Fruit fly (Drosophila melanogaster): ENCODE data around the gene Paip2.

Gene Paip2

DNA sequence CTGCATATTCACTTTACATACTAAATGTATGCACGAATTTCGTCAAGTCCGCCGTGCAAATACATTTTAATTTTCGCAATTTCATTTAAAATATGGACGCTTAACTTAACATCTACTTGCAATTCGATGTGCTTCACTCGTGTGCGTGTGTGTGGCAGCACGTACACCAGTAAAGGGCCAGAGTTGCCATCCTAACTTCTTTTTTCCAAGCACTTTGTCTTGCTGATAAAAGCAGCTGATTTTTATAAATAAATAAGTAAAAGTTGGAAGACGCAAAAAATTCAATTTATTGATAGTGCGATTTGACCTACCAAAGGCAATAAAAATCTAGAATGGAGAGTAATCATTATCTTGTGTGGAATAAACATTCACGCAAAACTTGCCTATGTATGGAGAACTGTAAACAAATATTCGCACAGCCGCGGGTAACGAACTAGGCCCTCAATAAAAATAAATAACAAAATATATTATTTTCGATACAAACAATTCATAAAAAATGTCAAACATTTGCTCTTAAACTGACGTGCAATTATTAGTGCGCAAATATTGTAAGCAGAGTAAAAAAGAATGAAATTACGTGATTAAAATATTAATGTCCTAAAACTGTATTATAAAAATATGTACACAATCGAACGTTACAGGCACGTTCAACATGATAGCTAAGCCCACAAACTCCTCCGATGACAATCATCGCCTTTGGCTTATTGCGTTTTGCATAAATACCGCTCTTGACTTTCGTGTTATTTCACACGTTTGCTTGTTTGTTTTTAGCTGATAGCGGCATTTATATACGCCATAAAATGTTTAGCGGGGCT is 1.8 kb downstream of the Paip2 start (continued):
- TF ChIP-seq CG7368 (GFP tag; optimal IDR thresholded peaks at IDR 0.05) (no peak), CG11902 (GFP tag; optimal IDR thresholded peaks at IDR 0.05) (peak; percentile 32), CG3032 (tag; optimal IDR thresholded peaks at IDR 0.05) (peak; percentile 68), Met (GFP tag; optimal IDR thresholded peaks at IDR 0.05) (peak; percentile 65), CG6854 (GFP tag; optimal IDR thresholded peaks at IDR 0.05) (no peak), Lpt (GFP tag; optimal IDR thresholded peaks at IDR 0.05) (peak; percentile 55), CG16779 (tag; optimal IDR thresholded peaks at IDR 0.05) (no peak), Eip78C (GFP tag) (peak; percentile 93), CG10669 (GFP tag; optimal IDR thresholded peaks at IDR 0.05) (peak; percentile 76), Eip75B (GFP tag; optimal IDR thresholded peaks at IDR 0.05) (peak; percentile 42), OdsH (GFP tag; optimal IDR thresholded peaks at IDR 0.05) (peak; percentile 63), esn (GFP tag; optimal IDR thresholded peaks at IDR 0.05) (peak; percentile 60), cyc (GFP tag; optimal IDR thresholded peaks at IDR 0.05) (peak; percentile 31), topi (GFP tag; optimal IDR thresholded peaks at IDR 0.05) (peak; percentile 65), dsx (GFP tag; optimal IDR thresholded peaks at IDR 0.05; ENCODE audit: poor library complexity, severe bottlenecking) (peak; percentile 44), CG6792 (GFP tag; optimal IDR thresholded peaks at IDR 0.05) (peak; percentile 53), CG8319 (GFP tag; optimal IDR thresholded peaks at IDR 0.05) (no peak), Eip93F (GFP tag; optimal IDR thresholded peaks at IDR 0.05) (peak; percentile 43), CG31627 (GFP tag; optimal IDR thresholded peaks at IDR 0.05) (peak; percentile 49), Hr38 (GFP tag; optimal IDR thresholded peaks at IDR 0.05) (no peak), Sox102F (GFP tag; optimal IDR thresholded peaks at IDR 0.05) (no peak)

DNA sequence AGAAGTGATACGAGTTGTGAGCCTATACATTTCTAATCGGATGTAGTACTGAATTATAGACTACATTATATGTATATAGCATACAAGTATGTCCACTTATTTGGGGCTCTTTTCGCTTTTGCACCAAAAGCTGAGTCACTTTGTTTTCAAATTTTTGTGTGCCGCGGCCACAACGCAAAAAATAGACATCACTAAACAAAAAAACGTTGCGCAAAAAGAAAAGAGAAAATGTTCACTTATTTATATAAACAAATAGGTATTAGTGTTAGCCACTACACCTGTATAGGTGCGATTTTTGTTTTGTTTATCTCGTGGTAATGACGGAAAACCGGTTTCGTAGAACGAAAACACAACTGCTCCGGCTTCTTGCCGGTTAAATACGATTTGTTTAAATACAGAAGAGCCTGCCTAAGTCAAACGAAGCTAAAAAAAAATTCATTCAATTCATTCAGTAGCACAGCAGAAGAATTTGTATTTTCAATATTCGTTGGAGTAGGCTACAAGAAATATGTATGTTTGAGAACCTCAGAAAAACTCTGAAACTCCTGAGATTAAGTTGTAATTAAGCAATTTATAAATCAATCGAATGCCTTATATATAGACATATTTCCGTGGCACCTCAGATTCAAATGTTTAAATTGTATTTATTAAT is 2.5 kb downstream of the Paip2 start:
- TF ChIP-seq CG8319 (GFP tag; optimal IDR thresholded peaks at IDR 0.05) (no peak), CG6854 (GFP tag; optimal IDR thresholded peaks at IDR 0.05) (no peak), Eip75B (GFP tag; optimal IDR thresholded peaks at IDR 0.05) (no peak), Gug (GFP tag; IDR thresholded peaks at IDR 0.05) (no peak), Blimp-1 (GFP tag; optimal IDR thresholded peaks at IDR 0.05) (no peak), CG8119 (GFP tag; IDR thresholded peaks at IDR 0.05) (peak; percentile 13; the same call in 1 of the 3 replicates), Eip78C (GFP tag) (no peak), topi (GFP tag; optimal IDR thresholded peaks at IDR 0.05) (no peak), esn (GFP tag; optimal IDR thresholded peaks at IDR 0.05) (no peak), fkh (GFP tag; optimal IDR thresholded peaks at IDR 0.05) (peak; percentile 45), spab (GFP tag; optimal IDR thresholded peaks at IDR 0.05) (no peak), CG11294 (GFP tag; IDR thresholded peaks at IDR 0.05) (no peak), CG16779 (tag; optimal IDR thresholded peaks at IDR 0.05) (no peak), CG3919 (GFP tag; optimal IDR thresholded peaks at IDR 0.05) (no peak), CG7368 (GFP tag; optimal IDR thresholded peaks at IDR 0.05) (no peak), svp (GFP tag) (peak; percentile 36), Lpt (GFP tag; optimal IDR thresholded peaks at IDR 0.05) (no peak), dac (GFP tag; optimal IDR thresholded peaks at IDR 0.05) (no peak), vri (GFP tag; optimal IDR thresholded peaks at IDR 0.05) (peak; percentile 36), Ets21C (GFP tag; optimal IDR thresholded peaks at IDR 0.05) (no peak), Ets96B (tag; optimal IDR thresholded peaks at IDR 0.05) (no peak), Sox15 (GFP tag; optimal IDR thresholded peaks at IDR 0.05) (no peak), achi (GFP tag; optimal IDR thresholded peaks at IDR 0.05) (no peak), dsx (GFP tag; optimal IDR thresholded peaks at IDR 0.05; ENCODE audit: poor library complexity, severe bottlenecking) (no peak), cyc (GFP tag; optimal IDR thresholded peaks at IDR 0.05) (no peak), net (GFP tag; optimal IDR thresholded peaks at IDR 0.05) (no peak), Met (GFP tag; optimal IDR thresholded peaks at IDR 0.05) (no peak), eg (GFP tag; IDR thresholded peaks at IDR 0.05) (peak; percentile 55; the same call in 2 of the 3 replicates), CG15336 (GFP tag; IDR thresholded peaks at IDR 0.05) (peak; percentile 41; the same call in 1 of the 2 replicates)

Measured in whole organism, prepupa.